Worm (Caenorhabditis elegans): Measurements from ENCODE around the gene spp-16.
A peak's percentile ranks its signal among the peaks of the same experiment; 100 is the strongest.

The spp-16 gene

ce11 chrV:10862457-10863097 is 38.5 kb downstream of the spp-16 start:
- TF ChIP-seq ztf-4 (tag; optimal IDR thresholded peaks at IDR 0.05) = no peak
- TF ChIP-seq nhr-23 (tag; optimal IDR thresholded peaks at IDR 0.05) = no peak
- no peak for TF ChIP-seq pqm-1 (tag; optimal IDR thresholded peaks at IDR 0.05)
- TF ChIP-seq ceh-16 (tag; optimal IDR thresholded peaks at IDR 0.05) = no peak
- TF ChIP-seq ceh-9 (tag; optimal IDR thresholded peaks at IDR 0.05) = no peak
- no peak for TF ChIP-seq elt-2 (tag; optimal IDR thresholded peaks at IDR 0.05)
- no peak for TF ChIP-seq nhr-43 (tag; optimal IDR thresholded peaks at IDR 0.05; ENCODE audit: poor library complexity, severe bottlenecking)
- TF ChIP-seq fkh-10 (GFP tag; optimal IDR thresholded peaks at IDR 0.05) = no peak
- no peak for TF ChIP-seq egl-27 (tag; optimal IDR thresholded peaks at IDR 0.05)
- TF ChIP-seq mml-1 (tag; optimal IDR thresholded peaks at IDR 0.05) = no peak
- TF ChIP-seq ZK546.5 (tag; optimal IDR thresholded peaks at IDR 0.05) = no peak
- TF ChIP-seq zag-1 (tag; optimal IDR thresholded peaks at IDR 0.05) = no peak
- no peak for TF ChIP-seq mdl-1 (tag; optimal IDR thresholded peaks at IDR 0.05)
- no peak for TF ChIP-seq nhr-67 (tag; optimal IDR thresholded peaks at IDR 0.05)
- TF ChIP-seq R02D3.7 (tag; optimal IDR thresholded peaks at IDR 0.05) = no peak
- no peak for TF ChIP-seq lin-15B (tag; optimal IDR thresholded peaks at IDR 0.05)
- TF ChIP-seq lsy-12 (tag; optimal IDR thresholded peaks at IDR 0.05) = no peak
- TF ChIP-seq eor-1 (tag; optimal IDR thresholded peaks at IDR 0.05) = no peak
- no peak for TF ChIP-seq unc-62 (GFP tag; optimal IDR thresholded peaks at IDR 0.05)
- no peak for TF ChIP-seq fos-1 (tag; optimal IDR thresholded peaks at IDR 0.05)

- TF ChIP-seq hmg-11 (tag; optimal IDR thresholded peaks at IDR 0.05) (peak; percentile 4), pha-4 (tag; optimal IDR thresholded peaks at IDR 0.05) (peak; percentile 51), nhr-12 (tag; optimal IDR thresholded peaks at IDR 0.05) (no peak), snpc-4 (tag; optimal IDR thresholded peaks at IDR 0.05) (peak; percentile 17), nfya-1 (tag; optimal IDR thresholded peaks at IDR 0.05; ENCODE audit: insufficient read depth) (peak; percentile 54), elt-2 (tag; optimal IDR thresholded peaks at IDR 0.05) (peak; percentile 10)
Measured at ce11 chrV:10861611-10862262, 39.4 kb downstream of the spp-16 start.

- TF ChIP-seq unc-62 (GFP tag; optimal IDR thresholded peaks at IDR 0.05) = peak; percentile 69
- TF ChIP-seq nhr-25 (tag; optimal IDR thresholded peaks at IDR 0.05) = peak; percentile 20
- TF ChIP-seq R02D3.7 (tag; optimal IDR thresholded peaks at IDR 0.05) = no peak
- no peak for TF ChIP-seq nhr-23 (tag; optimal IDR thresholded peaks at IDR 0.05)
- peak; percentile 65 for TF ChIP-seq elt-1 (tag; optimal IDR thresholded peaks at IDR 0.05)
- no peak for TF ChIP-seq ztf-4 (tag; optimal IDR thresholded peaks at IDR 0.05)
- no peak for TF ChIP-seq elt-2 (tag; optimal IDR thresholded peaks at IDR 0.05)
Measured at ce11 chrV:10860526-10861037, 40.5 kb downstream of the spp-16 start.

- TF ChIP-seq nhr-11 (tag; optimal IDR thresholded peaks at IDR 0.05) (no peak), elt-2 (tag; optimal IDR thresholded peaks at IDR 0.05) (peak; percentile 72), nhr-25 (tag; optimal IDR thresholded peaks at IDR 0.05) (peak; percentile 33), pqm-1 (tag; optimal IDR thresholded peaks at IDR 0.05) (peak; percentile 88), elt-3 (tag; optimal IDR thresholded peaks at IDR 0.05) (peak in 2 of 3 experiments; percentile 44 to 46), ama-1 (optimal IDR thresholded peaks at IDR 0.05) (no peak), mdl-1 (tag; optimal IDR thresholded peaks at IDR 0.05) (peak; percentile 33), nhr-43 (tag; optimal IDR thresholded peaks at IDR 0.05; ENCODE audit: poor library complexity, severe bottlenecking) (peak; percentile 35), nhr-23 (tag; optimal IDR thresholded peaks at IDR 0.05) (peak; percentile 32), nfya-1 (tag; optimal IDR thresholded peaks at IDR 0.05; ENCODE audit: insufficient read depth) (no peak), ZK546.5 (tag; optimal IDR thresholded peaks at IDR 0.05) (no peak), egl-27 (tag; optimal IDR thresholded peaks at IDR 0.05) (no peak)
Measured at ce11 chrV:10859775-10860174, 41.3 kb downstream of the spp-16 start.

- TF ChIP-seq elt-1 (tag; optimal IDR thresholded peaks at IDR 0.05) (no peak), aly-2 (tag; optimal IDR thresholded peaks at IDR 0.05) (no peak), lin-15B (tag; optimal IDR thresholded peaks at IDR 0.05) (no peak), egl-27 (tag; optimal IDR thresholded peaks at IDR 0.05) (no peak), mdl-1 (tag; optimal IDR thresholded peaks at IDR 0.05) (no peak), elt-3 (tag; optimal IDR thresholded peaks at IDR 0.05) (no peak), zag-1 (tag; optimal IDR thresholded peaks at IDR 0.05) (no peak), hmg-11 (tag; optimal IDR thresholded peaks at IDR 0.05) (no peak), lin-39 (tag; optimal IDR thresholded peaks at IDR 0.05) (no peak), egl-5 (tag; optimal IDR thresholded peaks at IDR 0.05) (no peak), fos-1 (tag; optimal IDR thresholded peaks at IDR 0.05) (no peak), pha-4 (tag; optimal IDR thresholded peaks at IDR 0.05) (peak; percentile 22), nhr-43 (tag; optimal IDR thresholded peaks at IDR 0.05; ENCODE audit: poor library complexity, severe bottlenecking) (peak; percentile 32), R02D3.7 (tag; optimal IDR thresholded peaks at IDR 0.05) (no peak), nhr-11 (tag; optimal IDR thresholded peaks at IDR 0.05) (no peak), unc-62 (GFP tag; optimal IDR thresholded peaks at IDR 0.05) (no peak), nhr-237 (tag; optimal IDR thresholded peaks at IDR 0.05) (no peak), nhr-67 (tag; optimal IDR thresholded peaks at IDR 0.05) (no peak), eor-1 (tag; optimal IDR thresholded peaks at IDR 0.05) (no peak), mml-1 (tag; optimal IDR thresholded peaks at IDR 0.05) (no peak), elt-2 (tag; optimal IDR thresholded peaks at IDR 0.05) (peak; percentile 53), ztf-11 (tag; optimal IDR thresholded peaks at IDR 0.05) (no peak), fkh-10 (GFP tag; optimal IDR thresholded peaks at IDR 0.05) (no peak), ceh-82 (tag; optimal IDR thresholded peaks at IDR 0.05) (no peak), ceh-9 (tag; optimal IDR thresholded peaks at IDR 0.05) (no peak), tbx-2 (tag; optimal IDR thresholded peaks at IDR 0.05) (no peak), nhr-12 (tag; optimal IDR thresholded peaks at IDR 0.05) (no peak)
Measured at ce11 chrV:10859048-10859637, 42.0 kb downstream of the spp-16 start.
